Worm (Caenorhabditis elegans) whole organism, L1 larva: ENCODE measurements around the gene elp-1.
"Not testable (repeated sequence)": the region's sequence is repeated elsewhere in the genome, so short reads cannot be mapped to it uniquely, and the experiment has no call there.

Source experiments
- alr-1 ChIP-seq: fragments of 200-800 bp; sonication (Bioruptor generic); optimal IDR thresholded peaks from 2 replicates; lab custom pipeline; 2018; ENCODE audit warnings: borderline replicate concordance, mild to moderate bottlenecking, missing genetic modification characterization, missing compliant biosample characterization
- ceh-8 ChIP-seq: fragments of 200-800 bp; sonication (Bioruptor generic); optimal IDR thresholded peaks from 2 replicates; lab custom pipeline; 2018; ENCODE audit warnings: mild to moderate bottlenecking, missing genetic modification characterization, moderate library complexity, missing compliant biosample characterization
- lsy-2 ChIP-seq, 2 experiments: fragments of 150-350 bp; optimal IDR thresholded peaks; 2 replicates each; lab custom pipeline; 2014; ENCODE audit warnings: missing biosample characterization in 2 of 2, missing genetic modification characterization in 2 of 2
- pqm-1 ChIP-seq: sonication (generic microtip); optimal IDR thresholded peaks from 3 replicates; lab custom pipeline; 2017; ENCODE audit warnings: missing biosample characterization, missing genetic modification characterization

DNA sequence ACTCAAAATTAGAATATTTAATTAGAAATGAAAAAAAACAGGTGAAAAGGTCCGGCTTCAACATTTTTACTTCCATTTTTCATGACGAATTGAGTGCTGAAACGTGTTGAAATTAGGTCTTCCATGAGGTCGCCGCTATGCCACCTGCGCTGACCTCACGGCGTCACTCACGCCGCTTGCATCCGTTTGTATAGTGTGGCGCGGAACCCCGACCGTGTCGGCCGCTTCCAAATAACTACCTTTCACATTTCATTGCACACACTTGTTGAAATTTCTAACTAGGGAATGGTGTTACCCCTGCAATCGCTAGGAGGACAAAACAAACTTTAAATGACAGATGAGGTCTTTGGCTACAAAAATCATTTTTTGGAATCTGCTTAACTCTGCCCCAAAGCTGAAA is 33.5 kb upstream of the elp-1 start:
- TF ChIP-seq pqm-1 (tag; lab: Kevin White, UChicago); lsy-2 (tag; optimal IDR thresholded peaks at IDR 0.05; lab: Kevin White, UChicago); ceh-8; alr-1 (tag; lab: Kevin White, UChicago): not testable (repeated sequence)
